Fruit fly (Drosophila melanogaster): ENCODE results near the gene Zip71B.

DNA sequence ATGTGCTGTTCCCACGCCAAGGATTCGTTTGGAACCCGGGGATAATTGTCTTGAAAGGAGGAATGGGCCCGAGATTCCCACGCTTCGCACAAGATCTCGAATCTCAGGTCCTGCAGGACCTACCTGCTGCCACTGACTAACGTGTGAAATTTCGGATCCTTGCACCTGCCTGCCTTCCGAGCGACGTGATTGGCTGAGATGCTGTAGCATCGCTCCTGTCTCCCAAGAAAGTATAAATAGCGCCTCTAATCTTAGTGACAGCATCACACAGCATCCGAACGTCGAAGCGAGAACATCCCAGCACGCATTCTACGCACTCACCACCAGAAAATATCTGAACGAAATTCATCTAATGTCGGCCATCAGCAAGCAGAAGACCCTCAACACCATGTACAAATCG, 17.1 kb upstream of the Zip71B start:
- no peak for TF ChIP-seq CTCF (optimal IDR thresholded peaks at IDR 0.05)
- TF ChIP-seq CG8478 (optimal IDR thresholded peaks at IDR 0.05), result no peak
